Fruit fly (Drosophila melanogaster): Measurements from ENCODE around the gene CG31156.
A peak's percentile ranks its signal among the peaks of the same experiment; 100 is the strongest.

CG31156 gene

DNA sequence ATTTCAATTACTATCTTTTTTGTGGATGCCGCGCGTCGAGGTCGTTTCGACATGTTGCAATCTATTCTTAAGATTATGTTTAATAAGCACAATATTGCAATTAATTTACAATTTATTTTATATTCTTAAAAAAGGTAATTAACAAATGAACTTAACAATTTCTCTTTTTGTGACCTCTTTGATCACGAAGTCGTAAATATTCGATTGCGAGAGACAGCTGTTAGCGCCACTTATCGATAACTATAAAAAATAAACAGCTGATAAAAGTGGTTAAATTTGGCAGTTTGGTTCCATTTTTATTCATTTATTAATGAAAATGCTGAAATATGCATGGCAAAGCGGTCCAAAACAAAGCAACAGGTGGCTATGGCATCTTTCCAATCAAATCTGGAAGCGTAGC, at the start of gene CG31156, which contains the start of gene mRRF2:
Gene CG31156, minus strand, starts transcription at position 209 of the 400 bp plus-strand sequence.
Gene mRRF2, plus strand, starts transcription at position 239 of the 400 bp plus-strand sequence.
- TF ChIP-seq fru (GFP tag; optimal IDR thresholded peaks at IDR 0.05) (no peak), rgr (GFP tag; optimal IDR thresholded peaks at IDR 0.05) (no peak), N (GFP tag; optimal IDR thresholded peaks at IDR 0.05) (no peak), sv (GFP tag; optimal IDR thresholded peaks at IDR 0.05) (no peak), brk (GFP tag; optimal IDR thresholded peaks at IDR 0.05) (no peak), br (GFP tag; optimal IDR thresholded peaks at IDR 0.05) (no peak), Hnf4 (GFP tag; optimal IDR thresholded peaks at IDR 0.05) (no peak), dsf (GFP tag; optimal IDR thresholded peaks at IDR 0.05; ENCODE audit: borderline replicate concordance) (no peak), Vsx2 (GFP tag; optimal IDR thresholded peaks at IDR 0.05; ENCODE audit: partially characterized antibody) (no peak), ey (GFP tag; optimal IDR thresholded peaks at IDR 0.05) (no peak), Rel (GFP tag; optimal IDR thresholded peaks at IDR 0.05) (no peak), Rel (tag; optimal IDR thresholded peaks at IDR 0.05) (no peak)

DNA sequence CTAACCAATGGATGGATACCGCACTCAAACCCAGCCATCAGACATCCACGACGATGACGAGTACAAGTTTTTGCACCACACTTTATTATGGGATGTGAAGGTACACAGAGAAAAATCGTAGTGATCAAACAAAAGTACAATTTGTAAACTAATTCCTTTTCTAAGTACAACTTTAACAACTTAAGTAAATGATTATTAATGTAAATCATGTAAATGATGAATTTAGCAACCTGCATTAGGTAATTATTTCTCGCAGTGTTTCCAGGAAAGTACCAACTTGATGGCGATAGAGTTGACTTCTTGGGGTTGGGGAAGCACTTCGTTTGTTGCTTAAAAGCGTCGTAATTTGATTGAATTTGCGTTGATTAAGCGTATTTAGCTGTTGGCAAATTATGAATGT, 49.7 kb upstream of the CG31156 start:
- TF ChIP-seq ey (GFP tag; optimal IDR thresholded peaks at IDR 0.05): peak; percentile 45
- no peak for TF ChIP-seq CrebA (GFP tag; optimal IDR thresholded peaks at IDR 0.05; ENCODE audit: borderline replicate concordance)
- peak; percentile 22 for TF ChIP-seq tai (GFP tag; optimal IDR thresholded peaks at IDR 0.05)
- peak; percentile 60 for TF ChIP-seq sv (GFP tag; optimal IDR thresholded peaks at IDR 0.05)
- TF ChIP-seq psq (GFP tag; optimal IDR thresholded peaks at IDR 0.05): peak; percentile 18
- TF ChIP-seq Myc (optimal IDR thresholded peaks at IDR 0.05): no peak

DNA sequence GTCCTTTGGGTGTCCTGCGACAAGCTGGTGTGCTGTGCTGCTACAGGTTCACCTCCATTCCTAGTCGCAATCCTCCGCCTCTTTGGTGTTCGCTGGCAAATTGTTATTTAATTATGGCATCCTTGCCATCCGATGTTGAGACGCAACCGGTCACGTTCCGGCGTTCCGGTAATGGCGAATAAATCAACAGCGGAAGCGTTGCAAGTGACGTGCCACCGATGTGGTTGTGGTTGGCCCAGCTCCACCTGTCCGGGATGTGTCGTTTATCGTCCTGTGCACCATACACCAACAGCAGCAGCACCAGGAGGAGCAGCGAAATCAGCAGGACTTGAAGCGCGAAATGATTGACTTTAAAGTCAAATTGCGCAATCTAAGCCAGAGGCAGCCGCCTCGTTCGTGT, 36.4 kb upstream of the CG31156 start:
- no peak for TF ChIP-seq rgr (GFP tag; optimal IDR thresholded peaks at IDR 0.05)
- TF ChIP-seq foxo (GFP tag; optimal IDR thresholded peaks at IDR 0.05): no peak
- TF ChIP-seq usp (GFP tag; optimal IDR thresholded peaks at IDR 0.05): no peak
- TF ChIP-seq CG9705 (GFP tag; optimal IDR thresholded peaks at IDR 0.05): no peak
- no peak for TF ChIP-seq lola (GFP tag; optimal IDR thresholded peaks at IDR 0.05)
- TF ChIP-seq Hnf4 (GFP tag; optimal IDR thresholded peaks at IDR 0.05): no peak
- no peak for TF ChIP-seq Sp1 (GFP tag; optimal IDR thresholded peaks at IDR 0.05)
- TF ChIP-seq pan (optimal IDR thresholded peaks at IDR 0.05): no peak
- no peak for TF ChIP-seq br (GFP tag; optimal IDR thresholded peaks at IDR 0.05)
- TF ChIP-seq CrebA (GFP tag; optimal IDR thresholded peaks at IDR 0.05; ENCODE audit: borderline replicate concordance): no peak
- no peak for TF ChIP-seq dl (GFP tag; optimal IDR thresholded peaks at IDR 0.05; ENCODE audit: insufficient read depth in 1 of 2, partially characterized antibody in 2 of 2)
- TF ChIP-seq brk (GFP tag; optimal IDR thresholded peaks at IDR 0.05): no peak

DNA sequence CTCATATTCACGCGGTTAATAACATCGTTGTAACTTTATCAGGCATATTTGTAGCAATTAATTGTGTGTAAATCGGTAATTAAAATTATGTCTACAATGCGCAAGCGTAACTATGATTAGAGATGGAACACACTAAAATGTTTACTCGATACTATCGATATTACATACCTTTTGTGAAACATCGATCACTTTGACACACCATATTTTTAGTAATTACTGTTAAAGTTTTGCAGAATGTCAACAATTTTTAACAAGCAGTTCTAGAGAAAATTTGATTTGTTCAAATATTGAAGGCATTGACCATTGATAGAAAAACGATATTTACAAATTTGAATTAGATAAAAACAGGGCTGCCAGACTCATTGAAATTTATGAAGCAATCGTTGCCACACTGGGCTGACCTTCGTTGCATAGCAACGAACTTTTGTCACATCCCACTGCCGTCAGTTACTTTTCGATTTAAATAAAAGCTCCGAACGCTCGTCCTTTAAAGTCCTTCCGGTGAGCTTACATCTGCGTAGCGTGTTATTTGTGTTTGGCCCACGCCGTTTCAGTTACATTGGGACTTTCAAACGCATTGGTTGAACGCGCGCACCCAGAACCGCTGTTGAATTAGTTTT, 25.9 kb upstream of the CG31156 start, which contains the start of the genes loco and wake:
Gene loco, minus strand, starts transcription at position 149 of the 620 bp plus-strand sequence.
Gene wake, plus strand, starts transcription at position 570 of the 620 bp plus-strand sequence.
- TF ChIP-seq psq (GFP tag; optimal IDR thresholded peaks at IDR 0.05) (no peak), h (GFP tag; optimal IDR thresholded peaks at IDR 0.05) (peak; percentile 2), Dif (GFP tag; optimal IDR thresholded peaks at IDR 0.05; ENCODE audit: partially characterized antibody) (peak; percentile 67), Jra (GFP tag; optimal IDR thresholded peaks at IDR 0.05) (peak; percentile 13), fru (GFP tag; optimal IDR thresholded peaks at IDR 0.05) (no peak)

DNA sequence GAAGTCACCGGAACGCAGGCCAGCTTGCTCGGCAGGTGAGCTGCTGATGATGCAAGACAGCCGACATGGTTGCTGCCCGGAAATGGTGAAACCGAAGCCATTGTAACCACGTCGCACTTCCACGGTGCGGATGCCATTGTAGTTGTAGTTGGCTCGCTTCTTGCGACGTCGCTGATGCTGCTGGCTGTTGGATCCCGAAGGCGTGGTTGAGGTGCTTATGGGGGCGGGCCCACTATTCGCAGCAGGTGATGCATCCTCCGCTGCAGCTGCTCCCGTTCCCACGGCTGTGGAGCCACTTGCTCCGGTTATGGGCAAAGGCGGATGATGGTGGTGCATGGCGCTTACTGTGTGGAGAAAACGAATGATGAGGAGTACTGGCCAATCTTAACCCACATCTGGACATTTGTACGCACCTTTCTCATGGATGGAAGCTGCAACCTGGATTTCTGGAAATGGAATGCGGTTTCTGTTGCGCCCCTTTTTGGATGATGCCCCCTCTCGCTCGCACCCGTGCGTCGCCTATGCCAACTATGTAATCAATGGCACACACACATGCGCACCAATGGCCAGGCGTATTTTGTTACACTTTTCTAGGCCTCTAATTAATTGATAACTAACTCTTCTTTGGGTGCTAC, 25.3 kb upstream of the CG31156 start:
- TF ChIP-seq usp (GFP tag; optimal IDR thresholded peaks at IDR 0.05) (no peak), lola (GFP tag; optimal IDR thresholded peaks at IDR 0.05) (no peak), Sp1 (GFP tag; optimal IDR thresholded peaks at IDR 0.05) (no peak), pan (optimal IDR thresholded peaks at IDR 0.05) (no peak), Abd-B (GFP tag; optimal IDR thresholded peaks at IDR 0.05) (no peak), GATAd (GFP tag; optimal IDR thresholded peaks at IDR 0.05) (no peak), Hr83 (GFP tag; optimal IDR thresholded peaks at IDR 0.05; ENCODE audit: poor library complexity, severe bottlenecking) (no peak), Rel (GFP tag; optimal IDR thresholded peaks at IDR 0.05) (no peak), Rel (tag; optimal IDR thresholded peaks at IDR 0.05) (no peak), dmrt93B (GFP tag; optimal IDR thresholded peaks at IDR 0.05) (no peak)
